Worm (Caenorhabditis elegans): ENCODE results near the gene arrd-18.

arrd-18 gene

DNA sequence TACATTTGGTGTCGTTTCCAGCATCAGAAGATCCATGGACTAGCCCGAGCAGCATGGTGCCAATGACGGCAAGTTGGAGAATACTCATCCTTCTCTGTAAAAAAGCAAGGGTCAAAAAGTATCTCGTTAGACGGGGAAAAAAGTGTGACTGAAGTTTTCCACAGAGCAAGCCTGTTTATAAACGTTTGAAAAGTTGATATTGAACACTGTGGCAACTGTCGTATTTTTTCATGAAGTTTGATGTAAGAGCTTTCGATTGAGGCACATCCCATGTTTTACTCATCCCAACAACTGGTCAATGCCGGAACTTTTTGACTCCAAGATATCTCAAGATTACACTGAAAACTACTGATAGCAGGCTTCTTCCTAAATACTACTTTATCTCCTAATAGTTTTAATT is 7.1 kb upstream of the arrd-18 start, which contains the start of gene F35F10.13:
F35F10.13 (minus strand) TSS at position 101 of the 400 bp plus-strand sequence.
- TF ChIP-seq sem-2 (GFP tag; optimal IDR thresholded peaks at IDR 0.05) (no peak), blmp-1 (tag; optimal IDR thresholded peaks at IDR 0.05) (no peak), mls-2 (tag; optimal IDR thresholded peaks at IDR 0.05) (no peak), sptf-1 (tag; optimal IDR thresholded peaks at IDR 0.05) (no peak), nhr-237 (tag; optimal IDR thresholded peaks at IDR 0.05) (no peak), unc-62 (GFP tag; optimal IDR thresholded peaks at IDR 0.05) (no peak), hlh-1 (tag; optimal IDR thresholded peaks at IDR 0.05) (no peak), pha-4 (tag; optimal IDR thresholded peaks at IDR 0.05) (no peak), M03D4.4 (tag; optimal IDR thresholded peaks at IDR 0.05) (no peak), flh-1 (GFP tag; optimal IDR thresholded peaks at IDR 0.05) (no peak), bed-3 (GFP tag; optimal IDR thresholded peaks at IDR 0.05) (no peak)

DNA sequence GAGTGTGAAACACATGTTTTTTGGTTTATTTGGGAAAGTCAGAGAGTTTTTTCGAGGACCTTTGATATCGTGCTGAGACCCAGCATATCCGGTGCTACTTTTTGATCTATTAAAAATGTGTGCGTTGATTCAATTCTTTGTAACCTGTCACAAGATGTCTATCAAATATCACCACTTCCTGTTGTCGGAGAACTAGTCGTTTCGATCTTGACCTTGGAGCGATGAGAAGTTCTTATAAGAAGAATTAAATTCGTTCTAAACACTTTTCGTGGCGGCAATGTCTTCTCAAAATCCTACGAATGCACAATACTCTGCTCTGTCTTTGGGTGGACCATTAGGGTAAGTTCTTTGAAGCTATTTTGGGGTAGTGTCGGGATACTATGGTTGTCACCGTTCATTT is 4.2 kb upstream of the arrd-18 start, which contains the start of gene F35F10.1:
F35F10.1 (plus strand) TSS at position 200 of the 400 bp plus-strand sequence.
- TF ChIP-seq nhr-76 (tag; optimal IDR thresholded peaks at IDR 0.05) = no peak
- TF ChIP-seq flh-1 (GFP tag; optimal IDR thresholded peaks at IDR 0.05) = no peak
- TF ChIP-seq pha-4 (tag; optimal IDR thresholded peaks at IDR 0.05) = no peak
- no peak for TF ChIP-seq ces-1 (GFP tag; optimal IDR thresholded peaks at IDR 0.05)
- TF ChIP-seq unc-39 (tag; optimal IDR thresholded peaks at IDR 0.05) = no peak
- no peak for TF ChIP-seq lin-32 (GFP tag; optimal IDR thresholded peaks at IDR 0.05)
- TF ChIP-seq bed-3 (GFP tag; optimal IDR thresholded peaks at IDR 0.05) = no peak
- no peak for TF ChIP-seq mls-2 (tag; optimal IDR thresholded peaks at IDR 0.05)
- TF ChIP-seq nhr-2 (tag; optimal IDR thresholded peaks at IDR 0.05) = no peak
- TF ChIP-seq ceh-43 (GFP tag; optimal IDR thresholded peaks at IDR 0.05) = no peak

DNA sequence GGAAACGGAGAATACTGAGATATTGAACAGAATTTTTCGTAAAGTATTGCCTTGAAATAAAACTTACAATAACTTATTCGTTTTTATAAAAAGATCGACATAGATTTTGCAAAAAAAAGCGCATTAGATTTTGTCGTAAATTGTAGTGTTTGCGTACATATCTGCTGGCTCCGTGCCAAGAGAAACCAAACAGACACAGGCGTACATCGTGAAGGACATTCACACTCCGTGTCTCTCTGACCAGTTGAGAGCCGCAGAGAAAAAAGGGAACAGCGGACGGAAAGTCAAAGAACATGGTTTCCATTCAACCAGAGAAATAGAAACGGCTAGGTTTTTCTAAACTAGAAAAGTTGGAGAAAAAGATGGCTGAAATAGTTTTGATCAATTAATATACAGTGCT is 3.4 kb upstream of the arrd-18 start, which contains the start of gene arrd-19:
arrd-19 (minus strand) TSS at position 209 of the 400 bp plus-strand sequence.
- peak; percentile 49 for TF ChIP-seq hlh-1 (tag; optimal IDR thresholded peaks at IDR 0.05)
- TF ChIP-seq sem-2 (GFP tag; optimal IDR thresholded peaks at IDR 0.05) = no peak
- peak; percentile 19 for TF ChIP-seq nhr-237 (tag; optimal IDR thresholded peaks at IDR 0.05)
- TF ChIP-seq lin-13 (tag; optimal IDR thresholded peaks at IDR 0.05) = no peak
- TF ChIP-seq ztf-11 (tag; optimal IDR thresholded peaks at IDR 0.05) = no peak
- TF ChIP-seq drap-1 (GFP tag; optimal IDR thresholded peaks at IDR 0.05) = no peak
- TF ChIP-seq bed-3 (GFP tag; optimal IDR thresholded peaks at IDR 0.05) = no peak
- TF ChIP-seq unc-39 (tag; optimal IDR thresholded peaks at IDR 0.05) = no peak
- no peak for TF ChIP-seq ceh-83 (GFP tag; optimal IDR thresholded peaks at IDR 0.05)
- no peak for TF ChIP-seq unc-120 (tag; optimal IDR thresholded peaks at IDR 0.05; ENCODE audit: poor library complexity, severe bottlenecking)
- TF ChIP-seq mab-5 (tag; optimal IDR thresholded peaks at IDR 0.05) = no peak
- TF ChIP-seq ces-1 (GFP tag; optimal IDR thresholded peaks at IDR 0.05) = no peak
- no peak for TF ChIP-seq nhr-28 (tag; optimal IDR thresholded peaks at IDR 0.05)
- TF ChIP-seq ceh-43 (GFP tag; optimal IDR thresholded peaks at IDR 0.05) = no peak
- TF ChIP-seq blmp-1 (tag; optimal IDR thresholded peaks at IDR 0.05) = no peak
- no peak for TF ChIP-seq flh-1 (GFP tag; optimal IDR thresholded peaks at IDR 0.05)
- peak; percentile 4 for TF ChIP-seq mep-1 (tag; optimal IDR thresholded peaks at IDR 0.05)

DNA sequence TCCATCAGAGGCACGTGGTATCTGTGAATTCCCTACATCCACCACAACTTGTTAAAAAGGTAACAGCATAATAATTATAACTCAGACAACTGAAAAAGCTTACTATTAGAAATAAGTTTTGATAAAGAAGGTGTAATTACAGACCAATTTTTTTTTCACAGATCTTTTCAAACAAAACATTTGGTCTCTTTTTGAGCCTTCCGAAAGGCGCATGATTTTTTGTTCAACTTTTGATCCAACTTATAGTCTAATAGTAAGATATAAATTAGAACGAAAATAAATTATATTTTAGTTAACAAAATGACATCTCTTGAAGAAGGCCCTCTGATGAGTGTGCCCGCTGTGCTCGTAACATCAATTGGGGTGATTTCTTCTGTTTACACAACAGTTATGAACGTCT is 3.7 kb downstream of the arrd-18 start, which contains the start of gene srbc-3:
srbc-3 (plus strand) TSS at position 301 of the 400 bp plus-strand sequence.
- TF ChIP-seq lin-13 (tag; optimal IDR thresholded peaks at IDR 0.05) (no peak), sem-2 (GFP tag; optimal IDR thresholded peaks at IDR 0.05) (no peak), unc-62 (GFP tag; optimal IDR thresholded peaks at IDR 0.05) (no peak), ztf-11 (tag; optimal IDR thresholded peaks at IDR 0.05) (no peak), unc-120 (tag; optimal IDR thresholded peaks at IDR 0.05; ENCODE audit: poor library complexity, severe bottlenecking) (no peak), nhr-76 (tag; optimal IDR thresholded peaks at IDR 0.05) (no peak), hlh-1 (tag; optimal IDR thresholded peaks at IDR 0.05) (no peak), snpc-4 (tag; optimal IDR thresholded peaks at IDR 0.05) (no peak)

DNA sequence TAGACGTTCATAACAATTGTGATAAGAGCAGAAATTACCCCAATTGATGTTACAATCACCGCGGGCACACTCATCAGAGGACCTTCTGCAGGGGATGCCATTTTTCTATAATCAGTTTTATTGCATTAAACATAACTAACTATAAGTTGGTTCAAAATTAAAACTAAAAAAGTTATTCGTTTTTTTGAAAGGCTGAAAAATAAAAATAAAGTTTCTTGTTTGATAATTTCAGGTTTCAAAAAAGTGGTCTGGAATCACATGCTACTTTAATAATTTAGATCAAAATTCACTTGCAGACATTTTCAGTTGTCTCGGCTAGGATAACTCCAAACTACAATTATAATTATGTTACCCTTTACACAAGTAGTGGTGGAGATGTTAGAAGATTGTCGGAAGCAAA is 10.0 kb downstream of the arrd-18 start, which contains the start of gene srbc-1:
srbc-1 (minus strand) TSS at position 101 of the 400 bp plus-strand sequence.
- no peak for TF ChIP-seq bed-3 (GFP tag; optimal IDR thresholded peaks at IDR 0.05)
- TF ChIP-seq nhr-28 (tag; optimal IDR thresholded peaks at IDR 0.05) = no peak
- no peak for TF ChIP-seq M03D4.4 (tag; optimal IDR thresholded peaks at IDR 0.05)
- no peak for TF ChIP-seq unc-39 (tag; optimal IDR thresholded peaks at IDR 0.05)
- TF ChIP-seq ceh-83 (GFP tag; optimal IDR thresholded peaks at IDR 0.05) = no peak
- TF ChIP-seq cnd-1 (tag; optimal IDR thresholded peaks at IDR 0.05) = no peak
- TF ChIP-seq unc-62 (GFP tag; optimal IDR thresholded peaks at IDR 0.05) = no peak
- TF ChIP-seq hlh-1 (tag; optimal IDR thresholded peaks at IDR 0.05) = no peak
- no peak for TF ChIP-seq nhr-76 (tag; optimal IDR thresholded peaks at IDR 0.05)
- TF ChIP-seq mab-5 (tag; optimal IDR thresholded peaks at IDR 0.05) = no peak
- TF ChIP-seq snpc-4 (tag; optimal IDR thresholded peaks at IDR 0.05) = no peak
- TF ChIP-seq ceh-39 (tag; optimal IDR thresholded peaks at IDR 0.05) = no peak
- no peak for TF ChIP-seq lsy-2 (tag; optimal IDR thresholded peaks at IDR 0.05)
- TF ChIP-seq unc-120 (tag; optimal IDR thresholded peaks at IDR 0.05; ENCODE audit: poor library complexity, severe bottlenecking) = no peak
- no peak for TF ChIP-seq sptf-1 (tag; optimal IDR thresholded peaks at IDR 0.05)
- no peak for TF ChIP-seq nhr-2 (tag; optimal IDR thresholded peaks at IDR 0.05)
